Worm (Caenorhabditis elegans): ENCODE measurements around the gene F38E1.10.
A peak's percentile ranks its signal among the peaks of the same experiment; 100 is the strongest.

Gene F38E1.10

ce11 chrV:8355435-8356212 lies 19.7 kb downstream of the F38E1.10 start, which contains the start of gene mom-2:
TSS of gene mom-2 (plus strand) at chrV:8355988.
- no peak for TF ChIP-seq nhr-232 (tag; optimal IDR thresholded peaks at IDR 0.05)
- no peak for TF ChIP-seq hlh-13 (GFP tag; optimal IDR thresholded peaks at IDR 0.05)
- TF ChIP-seq pha-4 (tag; optimal IDR thresholded peaks at IDR 0.05): no peak
- no peak for TF ChIP-seq fkh-10 (GFP tag; optimal IDR thresholded peaks at IDR 0.05)
- no peak for TF ChIP-seq ceh-6 (GFP tag; optimal IDR thresholded peaks at IDR 0.05)
- no peak for TF ChIP-seq elt-4 (tag; optimal IDR thresholded peaks at IDR 0.05)
- TF ChIP-seq nhr-11 (tag; optimal IDR thresholded peaks at IDR 0.05): no peak
- no peak for TF ChIP-seq pag-3 (tag; optimal IDR thresholded peaks at IDR 0.05; ENCODE audit: borderline replicate concordance)
- no peak for TF ChIP-seq ceh-31 (tag; optimal IDR thresholded peaks at IDR 0.05)
- no peak for TF ChIP-seq C08G9.2 (tag; optimal IDR thresholded peaks at IDR 0.05)
- TF ChIP-seq elt-2 (tag; optimal IDR thresholded peaks at IDR 0.05): no peak
- no peak for TF ChIP-seq ceh-18 (tag; optimal IDR thresholded peaks at IDR 0.05)
- TF ChIP-seq unc-3 (GFP tag; conservative IDR thresholded peaks at IDR 0.05): no peak
- TF ChIP-seq unc-3 (tag; optimal IDR thresholded peaks at IDR 0.05): no peak
- no peak for TF ChIP-seq tbx-2 (tag; optimal IDR thresholded peaks at IDR 0.05)

DNA sequence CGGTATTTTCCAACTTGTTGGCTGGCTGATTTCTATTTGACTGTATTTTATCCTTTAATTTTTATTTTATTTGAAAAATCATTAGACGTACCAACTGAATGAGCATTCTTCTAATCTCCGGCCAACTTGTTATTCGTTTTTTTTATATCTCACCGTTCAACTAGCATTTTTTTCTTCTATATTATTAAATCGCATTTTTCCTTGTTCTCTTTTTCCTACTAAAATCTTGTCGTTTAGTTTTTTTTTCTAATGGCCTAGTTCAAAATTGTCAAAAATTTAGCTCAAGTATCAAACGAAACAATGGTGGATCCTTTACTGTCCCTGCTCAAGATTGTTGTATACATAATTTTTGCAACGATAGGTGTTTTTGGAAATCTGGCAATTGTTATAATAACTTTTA lies 23.9 kb downstream of the F38E1.10 start, which contains the start of gene srsx-22:
Gene srsx-22, plus strand, starts transcription at position 301 of the 400 bp plus-strand sequence.
- TF ChIP-seq sdc-2 (tag; optimal IDR thresholded peaks at IDR 0.05): no peak
- no peak for TF ChIP-seq sox-4 (tag; optimal IDR thresholded peaks at IDR 0.05)
- TF ChIP-seq tbx-2 (tag; optimal IDR thresholded peaks at IDR 0.05): no peak
- TF ChIP-seq rnt-1 (tag; optimal IDR thresholded peaks at IDR 0.05): no peak

- no peak for TF ChIP-seq hlh-30 (tag; optimal IDR thresholded peaks at IDR 0.05; ENCODE audit: insufficient read depth)
- no peak for TF ChIP-seq npax-4 (tag; optimal IDR thresholded peaks at IDR 0.05)
- TF ChIP-seq nhr-11 (tag; optimal IDR thresholded peaks at IDR 0.05): no peak
- TF ChIP-seq ceh-19 (GFP tag; optimal IDR thresholded peaks at IDR 0.05): no peak
- TF ChIP-seq che-1 (tag; optimal IDR thresholded peaks at IDR 0.05): no peak
- no peak for TF ChIP-seq ceh-6 (GFP tag; optimal IDR thresholded peaks at IDR 0.05)
- no peak for TF ChIP-seq madf-2 (tag; optimal IDR thresholded peaks at IDR 0.05)
- TF ChIP-seq ahr-1 (tag; optimal IDR thresholded peaks at IDR 0.05): no peak
- no peak for TF ChIP-seq ceh-30 (tag; optimal IDR thresholded peaks at IDR 0.05)
Observed at ce11 chrV:8349950-8350349, 25.4 kb downstream of the F38E1.10 start.

ce11 chrV:8348959-8349389 lies 26.3 kb downstream of the F38E1.10 start:
- TF ChIP-seq ceh-31 (tag; optimal IDR thresholded peaks at IDR 0.05): peak; percentile 0
- TF ChIP-seq unc-55 (GFP tag; optimal IDR thresholded peaks at IDR 0.05): peak; percentile 15
- peak; percentile 89 for TF ChIP-seq ama-1 (optimal IDR thresholded peaks at IDR 0.05)
- TF ChIP-seq tbx-2 (tag; optimal IDR thresholded peaks at IDR 0.05): peak; percentile 34
- TF ChIP-seq nfya-1 (tag; optimal IDR thresholded peaks at IDR 0.05): peak; percentile 42
- no peak for TF ChIP-seq K09A11.1 (tag; optimal IDR thresholded peaks at IDR 0.05; ENCODE audit: insufficient read depth)
- peak; percentile 62 for TF ChIP-seq ceh-18 (tag; optimal IDR thresholded peaks at IDR 0.05)
- TF ChIP-seq hlh-13 (GFP tag; optimal IDR thresholded peaks at IDR 0.05): no peak
- peak; percentile 32 for TF ChIP-seq C08G9.2 (tag; optimal IDR thresholded peaks at IDR 0.05)
- peak; percentile 42 for TF ChIP-seq elt-2 (tag; optimal IDR thresholded peaks at IDR 0.05)

- TF ChIP-seq unc-42 (tag; optimal IDR thresholded peaks at IDR 0.05) (no peak), pha-4 (tag; optimal IDR thresholded peaks at IDR 0.05) (no peak), ceh-30 (tag; optimal IDR thresholded peaks at IDR 0.05) (no peak), elt-2 (tag; optimal IDR thresholded peaks at IDR 0.05) (no peak), unc-55 (GFP tag; optimal IDR thresholded peaks at IDR 0.05) (no peak), unc-86 (tag; optimal IDR thresholded peaks at IDR 0.05) (no peak), fkh-6 (tag; optimal IDR thresholded peaks at IDR 0.05) (no peak), lin-11 (tag; optimal IDR thresholded peaks at IDR 0.05) (no peak), fkh-10 (GFP tag; optimal IDR thresholded peaks at IDR 0.05) (no peak), ceh-34 (tag; optimal IDR thresholded peaks at IDR 0.05) (no peak), ref-2 (tag; optimal IDR thresholded peaks at IDR 0.05) (no peak), nhr-232 (tag; optimal IDR thresholded peaks at IDR 0.05) (no peak), ceh-48 (tag; optimal IDR thresholded peaks at IDR 0.05) (no peak), syd-9 (tag; optimal IDR thresholded peaks at IDR 0.05) (no peak)
Observed at ce11 chrV:8345436-8345835, 29.9 kb downstream of the F38E1.10 start, which contains the start of gene C08D8.1. TSS of gene C08D8.1 (plus strand) at chrV:8345759.

Measured in whole organism, late embryonic.